Fruit fly (Drosophila melanogaster) whole organism, adult: Measurements from ENCODE around the gene GC.

ENCODE experiments used
- CG14711 ChIP-seq: fragments of 200-800 bp; sonication (Bioruptor generic); optimal IDR thresholded peaks from 2 replicates; lab custom pipeline; 2018; ENCODE audit warnings: missing biosample characterization, mild to moderate bottlenecking, missing genetic modification characterization, moderate library complexity
- Hr96 ChIP-seq: fragments of 200-800 bp; sonication (Bioruptor generic); optimal IDR thresholded peaks from 2 replicates; lab custom pipeline; 2016; ENCODE audit warnings: missing biosample characterization, missing genetic modification characterization

DNA sequence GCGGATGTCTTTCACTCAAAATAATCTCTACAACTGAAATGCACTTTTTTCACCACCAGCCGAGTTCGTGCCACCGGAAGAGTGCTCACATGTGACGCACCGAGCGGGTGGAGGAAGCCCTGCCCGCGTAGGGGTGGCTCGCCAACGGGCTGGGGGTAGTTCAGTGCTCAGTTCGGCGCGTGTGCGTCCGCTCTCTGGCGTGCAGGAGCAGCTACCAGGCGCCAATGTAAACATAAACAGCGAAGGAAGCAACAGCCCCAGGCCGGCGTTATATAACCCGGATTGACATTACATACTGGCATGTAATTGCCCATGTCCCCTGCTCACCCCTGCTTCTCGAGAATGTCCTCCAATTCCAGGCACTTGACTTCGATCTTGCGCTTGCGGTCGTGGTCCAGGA is 35.1 kb upstream of the GC start:
- TF ChIP-seq CG14711 (no peak), Hr96 (GFP tag; lab: Kevin White, UChicago) (no peak)
